Worm (Caenorhabditis elegans) whole organism, L3 larva: ENCODE data around the gene F56C3.4.
"Not testable (repeated sequence)": the region's sequence is repeated elsewhere in the genome, so short reads cannot be mapped to it uniquely, and the experiment has no call there.

Source experiments
- aly-2 ChIP-seq: fragments of 150-350 bp; optimal IDR thresholded peaks from 2 replicates; lab custom pipeline; 2014; ENCODE audit warnings: missing biosample characterization, missing genetic modification characterization
- egl-27 ChIP-seq: sonication (generic microtip); optimal IDR thresholded peaks from 4 replicates; lab custom pipeline; 2017; ENCODE audit warnings: missing biosample characterization, missing genetic modification reagents, missing genetic modification characterization
- elt-2 ChIP-seq: sonication (generic microtip); optimal IDR thresholded peaks from 2 replicates; lab custom pipeline; 2016; ENCODE audit warnings: missing genetic modification reagents, mild to moderate bottlenecking, missing genetic modification characterization, missing compliant biosample characterization
- elt-3 ChIP-seq, 3 experiments: fragments of 150-350 bp in 1 of 3; sonication (generic microtip) in 2 of 3; optimal IDR thresholded peaks; 2 replicates in 2 of 3; 4 replicates in 1 of 3; lab custom pipeline; 2014 to 2017; ENCODE audit warnings: missing biosample characterization in 3 of 3, missing genetic modification characterization in 3 of 3
- fos-1 ChIP-seq: fragments of 150-350 bp; optimal IDR thresholded peaks from 2 replicates; lab custom pipeline; 2014; ENCODE audit warnings: missing biosample characterization, missing genetic modification characterization
- tbx-2 ChIP-seq: sonication (generic microtip); optimal IDR thresholded peaks from 2 replicates; lab custom pipeline; 2016; ENCODE audit warnings: mild to moderate bottlenecking, missing genetic modification characterization, missing compliant biosample characterization
- zag-1 ChIP-seq: fragments of 150-350 bp; optimal IDR thresholded peaks from 2 replicates; lab custom pipeline; 2014; ENCODE audit warnings: missing biosample characterization, missing genetic modification characterization

- TF ChIP-seq zag-1 (tag; lab: Kevin White, UChicago); tbx-2 (tag; lab: Kevin White, UChicago); elt-2 (tag; lab: Kevin White, UChicago); egl-27 (tag; lab: Kevin White, UChicago); aly-2 (tag; lab: Kevin White, UChicago); elt-3 (tag; optimal IDR thresholded peaks at IDR 0.05; lab: Kevin White, UChicago); fos-1 (tag; lab: Kevin White, UChicago): not testable (repeated sequence)
These were observed 42.9 kb upstream of the F56C3.4 start, which contains the start of gene ZK402.2 for ce11 chrX:1403444-1403843.
